Worm (Caenorhabditis elegans) whole organism, L2 larva: ENCODE measurements around the gene lbp-3.
A peak's percentile ranks its signal among the peaks of the same experiment; 100 is the strongest.

Source experiments
- C34F6.9 ChIP-seq: fragments of 150-350 bp; optimal IDR thresholded peaks from 2 replicates; lab custom pipeline; 2014; ENCODE audit warnings: missing biosample characterization, missing genetic modification characterization
- Y55F3AM.14 ChIP-seq: fragments of 200-800 bp; sonication (Bioruptor generic); optimal IDR thresholded peaks from 2 replicates; lab custom pipeline; 2018; ENCODE audit warnings: mild to moderate bottlenecking, missing genetic modification characterization, missing compliant biosample characterization
- aly-2 ChIP-seq: fragments of 150-350 bp; optimal IDR thresholded peaks from 2 replicates; lab custom pipeline; 2014; ENCODE audit warnings: missing biosample characterization, missing genetic modification characterization
- ama-1 ChIP-seq: fragments of 150-350 bp; optimal IDR thresholded peaks from 2 replicates; lab custom pipeline; 2018; ENCODE audit warnings: inconsistent platforms
- blmp-1 ChIP-seq: sonication (generic microtip); optimal IDR thresholded peaks from 2 replicates; lab custom pipeline; 2017; ENCODE audit warnings: missing genetic modification characterization, mild to moderate bottlenecking, missing compliant biosample characterization, antibody characterized with exemption, moderate library complexity; ENCODE audit not compliant: insufficient read depth
- ceh-16 ChIP-seq: fragments of 150-350 bp; optimal IDR thresholded peaks from 2 replicates; lab custom pipeline; 2014; ENCODE audit warnings: missing biosample characterization, missing genetic modification characterization
- crh-2 ChIP-seq: sonication (generic microtip); optimal IDR thresholded peaks from 2 replicates; lab custom pipeline; 2017; ENCODE audit warnings: missing biosample characterization, missing genetic modification characterization
- egl-27 ChIP-seq: sonication (generic microtip); optimal IDR thresholded peaks from 3 replicates; lab custom pipeline; 2017; ENCODE audit warnings: missing biosample characterization, missing genetic modification reagents, missing genetic modification characterization
- elt-1 ChIP-seq: fragments of 150-350 bp; optimal IDR thresholded peaks from 2 replicates; lab custom pipeline; 2014; ENCODE audit warnings: missing biosample characterization, missing genetic modification characterization
- elt-3 ChIP-seq: sonication (generic microtip); optimal IDR thresholded peaks from 2 replicates; lab custom pipeline; 2017; ENCODE audit warnings: missing biosample characterization, missing genetic modification characterization
- fos-1 ChIP-seq: fragments of 150-350 bp; optimal IDR thresholded peaks from 2 replicates; lab custom pipeline; 2014; ENCODE audit warnings: missing biosample characterization, missing genetic modification characterization
- gmeb-1 ChIP-seq: fragments of 150-350 bp; optimal IDR thresholded peaks from 2 replicates; lab custom pipeline; 2014; ENCODE audit warnings: missing biosample characterization, missing genetic modification characterization
- lin-11 ChIP-seq: fragments of 150-350 bp; sonication (generic microtip); optimal IDR thresholded peaks from 2 replicates; lab custom pipeline; 2014; ENCODE audit warnings: missing biosample characterization, missing genetic modification characterization, inconsistent platforms, mixed read lengths
- lin-13 ChIP-seq: fragments of 150-350 bp; optimal IDR thresholded peaks from 2 replicates; lab custom pipeline; 2014; ENCODE audit warnings: missing biosample characterization, missing genetic modification reagents, missing genetic modification characterization
- lin-39 ChIP-seq: fragments of 150-350 bp; optimal IDR thresholded peaks from 2 replicates; lab custom pipeline; 2014; ENCODE audit warnings: missing biosample characterization, missing genetic modification reagents, missing genetic modification characterization
- lsy-2 ChIP-seq, 2 experiments: fragments of 150-350 bp in 1 of 2; sonication (generic microtip) in 1 of 2; optimal IDR thresholded peaks; 2 replicates each; lab custom pipeline; 2014 to 2017; ENCODE audit warnings: missing biosample characterization in 2 of 2, missing genetic modification characterization in 2 of 2
- mab-5 ChIP-seq: fragments of 150-350 bp; optimal IDR thresholded peaks from 2 replicates; lab custom pipeline; 2014; ENCODE audit warnings: missing biosample characterization, missing genetic modification characterization
- mbf-1 ChIP-seq: sonication (generic microtip); optimal IDR thresholded peaks from 2 replicates; lab custom pipeline; 2017; ENCODE audit warnings: missing biosample characterization, missing genetic modification characterization
- mdl-1 ChIP-seq, 2 experiments: fragments of 150-350 bp in 1 of 2; sonication (generic microtip) in 1 of 2; optimal IDR thresholded peaks; 2 replicates each; lab custom pipeline; 2017; ENCODE audit warnings: missing biosample characterization in 2 of 2, missing genetic modification characterization in 2 of 2
- nhr-12 ChIP-seq: fragments of 150-350 bp; optimal IDR thresholded peaks from 2 replicates; lab custom pipeline; 2014; ENCODE audit warnings: missing biosample characterization, missing genetic modification characterization
- nhr-237 ChIP-seq: fragments of 150-350 bp; optimal IDR thresholded peaks from 2 replicates; lab custom pipeline; 2014; ENCODE audit warnings: missing biosample characterization, missing genetic modification characterization
- nhr-25 ChIP-seq: fragments of 150-350 bp; sonication (generic microtip); optimal IDR thresholded peaks from 3 replicates; lab custom pipeline; 2014; ENCODE audit warnings: missing biosample characterization, missing genetic modification characterization
- peb-1 ChIP-seq: fragments of 150-350 bp; optimal IDR thresholded peaks from 2 replicates; lab custom pipeline; 2014; ENCODE audit warnings: missing biosample characterization, missing genetic modification characterization
- sem-4 ChIP-seq: fragments of 150-350 bp; optimal IDR thresholded peaks from 2 replicates; lab custom pipeline; 2014; ENCODE audit warnings: missing biosample characterization, missing genetic modification reagents, missing genetic modification characterization
- skn-1 ChIP-seq: sonication (generic microtip); optimal IDR thresholded peaks from 2 replicates; lab custom pipeline; 2017; ENCODE audit warnings: missing biosample characterization, missing genetic modification characterization
- sma-9 ChIP-seq, 2 experiments: fragments of 150-350 bp in 1 of 2; sonication (generic microtip) in 1 of 2; optimal IDR thresholded peaks; 2 replicates each; lab custom pipeline; 2014 to 2016; ENCODE audit warnings: missing genetic modification characterization in 2 of 2, mild to moderate bottlenecking in 1 of 2, missing biosample characterization in 1 of 2, missing compliant biosample characterization in 1 of 2, missing genetic modification reagents in 1 of 2, moderate library complexity in 1 of 2
- snpc-4 ChIP-seq: fragments of 150-350 bp; optimal IDR thresholded peaks from 2 replicates; lab custom pipeline; 2014; ENCODE audit warnings: missing biosample characterization, missing genetic modification characterization
- unc-39 ChIP-seq: fragments of 150-350 bp; optimal IDR thresholded peaks from 2 replicates; lab custom pipeline; 2014; ENCODE audit warnings: missing biosample characterization, missing genetic modification characterization
- unc-55 ChIP-seq: fragments of 150-350 bp; sonication (generic microtip); optimal IDR thresholded peaks from 3 replicates; lab custom pipeline; 2014; ENCODE audit warnings: missing biosample characterization, missing genetic modification reagents, missing genetic modification characterization
- unc-62 ChIP-seq: fragments of 150-350 bp; optimal IDR thresholded peaks from 2 replicates; lab custom pipeline; 2014; ENCODE audit warnings: missing biosample characterization, missing genetic modification reagents, missing genetic modification characterization
- zag-1 ChIP-seq: fragments of 150-350 bp; optimal IDR thresholded peaks from 2 replicates; lab custom pipeline; 2014; ENCODE audit warnings: missing biosample characterization, missing genetic modification characterization
- ztf-1 ChIP-seq: fragments of 200-800 bp; sonication (Bioruptor generic); conservative IDR thresholded peaks from 2 replicates; pipeline ENCODE4 v1.3.6; 2022; ENCODE audit warnings: missing genetic modification characterization, missing compliant biosample characterization
- ztf-4 ChIP-seq: fragments of 150-350 bp; optimal IDR thresholded peaks from 2 replicates; lab custom pipeline; 2014; ENCODE audit warnings: missing biosample characterization, missing genetic modification characterization

Gene lbp-3

ce11 chrX:3296182-3296581 is 39.0 kb downstream of the lbp-3 start, which contains the start of gene K09C4.2:
Gene K09C4.2 (plus strand): TSS chrX:3296482.
- TF ChIP-seq elt-3 (tag; lab: Kevin White, UChicago), result no peak
- no peak for TF ChIP-seq zag-1 (tag; lab: Kevin White, UChicago)
- TF ChIP-seq nhr-12 (tag; lab: Kevin White, UChicago), result no peak
- TF ChIP-seq ztf-1, result no peak
- no peak for TF ChIP-seq lin-13
- TF ChIP-seq sem-4 (tag; lab: Kevin White, UChicago), result no peak
- no peak for TF ChIP-seq mab-5 (tag; lab: Kevin White, UChicago)
- no peak for TF ChIP-seq nhr-25

ce11 chrX:3297812-3298211 is 40.6 kb downstream of the lbp-3 start:
- TF ChIP-seq fos-1 (tag; lab: Kevin White, UChicago) (peak; percentile 88), unc-55 (GFP tag; lab: Kevin White, UChicago) (no peak), sma-9 (GFP tag; optimal IDR thresholded peaks at IDR 0.05; lab: Kevin White, UChicago) (peak; percentile 90), sma-9 (tag; optimal IDR thresholded peaks at IDR 0.05; lab: Kevin White, UChicago) (no peak), mdl-1 (tag; optimal IDR thresholded peaks at IDR 0.05; lab: Kevin White, UChicago) (no peak), gmeb-1 (tag; lab: Kevin White, UChicago) (peak; percentile 26), unc-62 (GFP tag; lab: Kevin White, UChicago) (no peak)

- TF ChIP-seq ama-1 (no peak), lin-13 (no peak), gmeb-1 (tag; lab: Kevin White, UChicago) (no peak), aly-2 (tag; lab: Kevin White, UChicago) (no peak), peb-1 (tag; lab: Kevin White, UChicago) (no peak), snpc-4 (tag; lab: Kevin White, UChicago) (no peak), unc-39 (tag; lab: Kevin White, UChicago) (no peak), zag-1 (tag; lab: Kevin White, UChicago) (no peak)
These were observed 41.4 kb downstream of the lbp-3 start, which contains the start of gene K09C4.1 for ce11 chrX:3298582-3298981. Gene K09C4.1 (plus strand): TSS chrX:3298882.

ce11 chrX:3300582-3300981 is 43.4 kb downstream of the lbp-3 start:
- no peak for TF ChIP-seq mbf-1 (tag; lab: Kevin White, UChicago)
- TF ChIP-seq nhr-25, result no peak
- TF ChIP-seq unc-39 (tag; lab: Kevin White, UChicago), result no peak
- no peak for TF ChIP-seq elt-3 (tag; lab: Kevin White, UChicago)
- TF ChIP-seq C34F6.9 (tag; lab: Kevin White, UChicago), result no peak
- no peak for TF ChIP-seq crh-2
- no peak for TF ChIP-seq lin-11 (tag; lab: Kevin White, UChicago)
- no peak for TF ChIP-seq Y55F3AM.14 (GFP tag; lab: Kevin White, UChicago)
- TF ChIP-seq mdl-1 (tag; optimal IDR thresholded peaks at IDR 0.05; lab: Kevin White, UChicago), result no peak
- TF ChIP-seq ztf-1, result no peak
- TF ChIP-seq, all 48 proteins: peak for 0

- TF ChIP-seq blmp-1, result no peak
- no peak for TF ChIP-seq fos-1 (tag; lab: Kevin White, UChicago)
- TF ChIP-seq lin-39 (tag; lab: Kevin White, UChicago), result no peak
- TF ChIP-seq ztf-1, result no peak
- no peak for TF ChIP-seq snpc-4 (tag; lab: Kevin White, UChicago)
- TF ChIP-seq lsy-2 (tag; optimal IDR thresholded peaks at IDR 0.05; lab: Kevin White, UChicago), result no peak
- no peak for TF ChIP-seq ceh-16 (tag; lab: Kevin White, UChicago)
- TF ChIP-seq, all 48 proteins: peak for 0
These were observed 44.6 kb downstream of the lbp-3 start, which contains the start of gene F11D5.5 for ce11 chrX:3301770-3302169. Gene F11D5.5 (plus strand): TSS chrX:3302070.

ce11 chrX:3304068-3304467 is 46.9 kb downstream of the lbp-3 start, which contains the start of gene F11D5.7:
Gene F11D5.7 (plus strand): TSS chrX:3304368.
- TF ChIP-seq elt-3 (tag; lab: Kevin White, UChicago), result no peak
- TF ChIP-seq mbf-1 (tag; lab: Kevin White, UChicago), result no peak
- no peak for TF ChIP-seq lin-11 (tag; lab: Kevin White, UChicago)
- no peak for TF ChIP-seq gmeb-1 (tag; lab: Kevin White, UChicago)
- TF ChIP-seq skn-1, result no peak
- TF ChIP-seq nhr-237 (tag; lab: Kevin White, UChicago), result no peak
- no peak for TF ChIP-seq egl-27 (tag; lab: Kevin White, UChicago)
- no peak for TF ChIP-seq crh-2
- TF ChIP-seq ztf-4 (tag; lab: Kevin White, UChicago), result no peak
- TF ChIP-seq lin-13, result no peak
- TF ChIP-seq elt-1 (tag; lab: Kevin White, UChicago), result no peak
- no peak for TF ChIP-seq unc-55 (GFP tag; lab: Kevin White, UChicago)
- TF ChIP-seq ama-1, result no peak
- TF ChIP-seq, all 48 proteins: peak for 0
